Fruit fly (Drosophila melanogaster): ENCODE data around the gene sev.

DNA sequence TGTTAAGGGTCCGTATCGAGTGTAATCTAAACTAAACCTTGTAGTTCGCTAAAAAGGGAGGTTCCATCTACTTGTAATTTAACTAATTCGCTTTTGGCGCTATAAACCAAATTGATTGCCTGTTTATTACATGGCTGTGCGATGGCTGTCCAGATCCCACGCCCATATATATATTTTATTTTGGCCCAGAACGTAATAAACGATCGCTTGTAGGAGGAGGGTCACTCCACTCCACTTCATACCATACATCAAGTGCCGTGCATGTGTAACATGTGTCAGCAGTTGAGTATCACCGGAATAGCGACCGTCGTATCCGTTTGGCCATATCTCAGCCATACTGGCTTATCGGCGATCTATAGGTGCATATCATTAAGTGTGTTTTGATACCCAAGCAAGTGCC, 9.2 kb upstream of the sev start:
- TF ChIP-seq CG31627 (GFP tag; optimal IDR thresholded peaks at IDR 0.05) (no peak), Sox102F (GFP tag; optimal IDR thresholded peaks at IDR 0.05) (no peak), net (GFP tag; optimal IDR thresholded peaks at IDR 0.05) (no peak), CG8119 (GFP tag; IDR thresholded peaks at IDR 0.05) (no peak), Eip78C (GFP tag) (no peak)

Data from whole organism, prepupa.